Worm (Caenorhabditis elegans): Measurements from ENCODE around the gene F07H5.13.

DNA sequence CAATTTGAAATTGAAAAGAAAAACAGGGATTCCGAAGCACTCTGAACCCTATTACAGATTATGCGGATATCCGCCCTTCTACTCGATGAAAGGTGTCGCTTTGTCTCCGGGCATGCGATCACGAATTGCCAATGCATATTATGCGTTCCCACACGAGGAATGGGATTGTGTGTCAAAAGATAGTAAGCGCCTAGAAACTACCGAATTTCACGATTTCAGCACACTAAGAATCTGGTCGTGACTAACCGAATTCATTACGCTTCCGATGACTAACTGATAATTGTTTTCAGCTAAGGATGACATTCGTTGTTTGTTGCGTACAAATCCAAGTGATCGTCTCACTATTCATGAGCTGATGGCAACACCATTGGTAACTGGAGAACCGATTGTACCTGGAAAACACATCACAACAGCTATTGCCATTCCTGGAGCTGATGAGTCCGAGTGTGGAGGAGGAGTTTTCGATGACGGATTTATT lies 44.0 kb upstream of the F07H5.13 start:
- TF ChIP-seq him-1 (tag; optimal IDR thresholded peaks at IDR 0.05): no peak
- TF ChIP-seq W03F9.2 (tag; optimal IDR thresholded peaks at IDR 0.05): no peak
